Worm (Caenorhabditis elegans) whole organism, L4 larva: ENCODE data around the gene sfxn-1.4.

Source experiments
- F37D6.2 ChIP-seq: sonication (generic microtip); optimal IDR thresholded peaks from 2 replicates; lab custom pipeline; 2016; ENCODE audit warnings: mild to moderate bottlenecking, missing genetic modification characterization, missing compliant biosample characterization
- T26A8.4 ChIP-seq: fragments of 200-800 bp; sonication (Bioruptor generic); IDR thresholded peaks from 2 replicates; pipeline ENCODE4 v1.3.6; 2022; ENCODE audit warnings: missing genetic modification characterization, missing compliant biosample characterization
- Y5F2A.4 ChIP-seq: fragments of 200-800 bp; sonication (Bioruptor generic); optimal IDR thresholded peaks from 2 replicates; lab custom pipeline; 2018; ENCODE audit warnings: mild to moderate bottlenecking, missing genetic modification characterization, missing compliant biosample characterization
- Y75B8A.6 ChIP-seq: fragments of 200-800 bp; sonication (Bioruptor generic); IDR thresholded peaks from 2 replicates; pipeline ENCODE4 v1.3.6; 2022; ENCODE audit warnings: missing genetic modification reagents, missing genetic modification characterization, missing compliant biosample characterization
- aha-1 ChIP-seq: fragments of 150-350 bp; peaks from one replicate; lab custom pipeline; 2014; ENCODE audit warnings: missing biosample characterization, missing genetic modification characterization
- ama-1 ChIP-seq: fragments of 150-350 bp; optimal IDR thresholded peaks from 2 replicates; lab custom pipeline; 2014; ENCODE audit warnings: inconsistent platforms, mixed read lengths
- ceh-20 ChIP-seq: fragments of 200-800 bp; sonication (Bioruptor generic); IDR thresholded peaks from 2 replicates; pipeline ENCODE4 v1.3.6; 2022; ENCODE audit warnings: missing genetic modification reagents, missing genetic modification characterization, missing compliant biosample characterization
- daf-12 ChIP-seq: fragments of 150-350 bp; optimal IDR thresholded peaks from 2 replicates; lab custom pipeline; 2014; ENCODE audit warnings: missing biosample characterization, missing genetic modification reagents, missing genetic modification characterization
- daf-16 ChIP-seq, 3 experiments: sonication (generic microtip); optimal IDR thresholded peaks; 2 replicates each; lab custom pipeline; 2016 to 2017; ENCODE audit warnings: missing genetic modification characterization in 3 of 3, missing genetic modification reagents in 3 of 3, mild to moderate bottlenecking in 2 of 3, missing compliant biosample characterization in 2 of 3, missing biosample characterization in 1 of 3, moderate library complexity in 1 of 3
- daf-19 ChIP-seq: fragments of 200-800 bp; sonication (Bioruptor generic); conservative IDR thresholded peaks from 2 replicates; pipeline ENCODE4 v1.3.6; 2022; ENCODE audit warnings: missing genetic modification characterization, missing compliant biosample characterization
- daf-8 ChIP-seq: fragments of 200-800 bp; sonication (Bioruptor generic); IDR thresholded peaks from 2 replicates; pipeline ENCODE4 v1.3.6; 2022; ENCODE audit warnings: missing genetic modification characterization, missing compliant biosample characterization
- dmd-8 ChIP-seq: fragments of 200-800 bp; sonication (Bioruptor generic); IDR thresholded peaks from 2 replicates; pipeline ENCODE4 v1.3.6; 2022; ENCODE audit warnings: missing genetic modification characterization, missing compliant biosample characterization
- dmd-9 ChIP-seq: fragments of 200-800 bp; sonication (Bioruptor generic); IDR thresholded peaks from 2 replicates; pipeline ENCODE4 v1.3.6; 2022; ENCODE audit warnings: missing genetic modification reagents, missing genetic modification characterization, missing compliant biosample characterization
- duxl-1 ChIP-seq: sonication (generic microtip); optimal IDR thresholded peaks from 2 replicates; lab custom pipeline; 2016; ENCODE audit warnings: mild to moderate bottlenecking, missing genetic modification characterization, moderate library complexity, missing compliant biosample characterization; ENCODE audit not compliant: poor library complexity
- dve-1 ChIP-seq: sonication (generic microtip); optimal IDR thresholded peaks from 2 replicates; lab custom pipeline; 2017; ENCODE audit warnings: antibody characterized with exemption, mild to moderate bottlenecking, missing genetic modification characterization, missing compliant biosample characterization; ENCODE audit not compliant: insufficient read depth
- fkh-10 ChIP-seq: fragments of 150-350 bp; optimal IDR thresholded peaks from 2 replicates; lab custom pipeline; 2014; ENCODE audit warnings: missing biosample characterization, missing genetic modification reagents, missing genetic modification characterization
- hif-1 ChIP-seq, 2 experiments: sonication (generic microtip); optimal IDR thresholded peaks; 2 replicates each; lab custom pipeline; 2016 to 2017; ENCODE audit warnings: missing compliant biosample characterization in 2 of 2, missing genetic modification characterization in 2 of 2, missing genetic modification reagents in 2 of 2, missing genotype in 2 of 2, mild to moderate bottlenecking in 1 of 2
- hlh-30 ChIP-seq: sonication (generic microtip); optimal IDR thresholded peaks from 2 replicates; lab custom pipeline; 2017; ENCODE audit warnings: antibody characterized with exemption, mild to moderate bottlenecking, missing genetic modification characterization, missing compliant biosample characterization; ENCODE audit not compliant: insufficient read depth
- hmg-1.1 ChIP-seq: fragments of 200-800 bp; sonication (Bioruptor generic); IDR thresholded peaks from 2 replicates; pipeline ENCODE4 v1.3.6; 2022; ENCODE audit warnings: missing genetic modification reagents, missing genetic modification characterization, missing compliant biosample characterization
- lin-1 ChIP-seq: fragments of 200-800 bp; sonication (Bioruptor generic); IDR thresholded peaks from 2 replicates; pipeline ENCODE4 v1.3.6; 2022; ENCODE audit warnings: missing genetic modification reagents, missing genetic modification characterization, missing compliant biosample characterization
- lin-38 ChIP-seq: fragments of 200-800 bp; sonication (Bioruptor generic); IDR thresholded peaks from 2 replicates; pipeline ENCODE4 v1.3.6; 2022; ENCODE audit warnings: missing genetic modification reagents, missing genetic modification characterization, missing compliant biosample characterization
- lsy-2 ChIP-seq, 2 experiments: fragments of 150-350 bp in 1 of 2; sonication (generic microtip) in 1 of 2; optimal IDR thresholded peaks; 2 replicates each; lab custom pipeline; 2014 to 2017; ENCODE audit warnings: missing biosample characterization in 2 of 2, missing genetic modification characterization in 2 of 2
- madf-9 ChIP-seq: fragments of 200-800 bp; sonication (Bioruptor generic); conservative IDR thresholded peaks from 2 replicates; pipeline ENCODE4 v1.3.6; 2022; ENCODE audit warnings: missing genetic modification reagents, missing genetic modification characterization, missing compliant biosample characterization
- mdl-1 ChIP-seq, 2 experiments: fragments of 150-350 bp in 1 of 2; sonication (generic microtip) in 1 of 2; optimal IDR thresholded peaks; 2 replicates each; lab custom pipeline; 2014 to 2017; ENCODE audit warnings: missing biosample characterization in 2 of 2, missing genetic modification characterization in 2 of 2
- mdt-29 ChIP-seq: fragments of 200-800 bp; sonication (Bioruptor generic); IDR thresholded peaks from 2 replicates; pipeline ENCODE4 v1.3.6; 2022; ENCODE audit warnings: missing genetic modification reagents, missing genetic modification characterization, missing compliant biosample characterization
- mep-1 ChIP-seq: fragments of 150-350 bp; sonication (generic microtip); optimal IDR thresholded peaks from 3 replicates; lab custom pipeline; 2014; ENCODE audit warnings: missing biosample characterization, missing genetic modification characterization
- mes-2 ChIP-seq: sonication (generic microtip); optimal IDR thresholded peaks from 2 replicates; lab custom pipeline; 2016; ENCODE audit warnings: missing genotype, mild to moderate bottlenecking, missing genetic modification characterization, missing compliant biosample characterization; ENCODE audit not compliant: poor library complexity, severe bottlenecking
- mxl-2 ChIP-seq: fragments of 200-800 bp; sonication (Bioruptor generic); conservative IDR thresholded peaks from 2 replicates; pipeline ENCODE4 v1.3.6; 2022; ENCODE audit warnings: missing genetic modification reagents, missing genetic modification characterization, missing compliant biosample characterization
- nhr-102 ChIP-seq: sonication (generic microtip); optimal IDR thresholded peaks from 2 replicates; lab custom pipeline; 2016; ENCODE audit warnings: mild to moderate bottlenecking, missing genetic modification characterization, moderate library complexity, missing compliant biosample characterization
- nhr-237 ChIP-seq: sonication (generic microtip); optimal IDR thresholded peaks from 2 replicates; lab custom pipeline; 2017; ENCODE audit warnings: missing biosample characterization, missing genetic modification characterization
- nhr-25 ChIP-seq: sonication (generic microtip); optimal IDR thresholded peaks from 2 replicates; lab custom pipeline; 2017; ENCODE audit warnings: missing genetic modification characterization, mild to moderate bottlenecking, missing compliant biosample characterization, antibody characterized with exemption, moderate library complexity, borderline replicate concordance; ENCODE audit not compliant: insufficient read depth
- nhr-28 ChIP-seq: fragments of 150-350 bp; optimal IDR thresholded peaks from 2 replicates; lab custom pipeline; 2014; ENCODE audit warnings: missing biosample characterization, missing genetic modification characterization
- nhr-41 ChIP-seq: fragments of 200-800 bp; sonication (Bioruptor generic); IDR thresholded peaks from 2 replicates; pipeline ENCODE4 v1.3.6; 2022; ENCODE audit warnings: missing genetic modification reagents, missing genetic modification characterization, missing compliant biosample characterization
- nhr-42 ChIP-seq: fragments of 200-800 bp; sonication (Bioruptor generic); IDR thresholded peaks from 2 replicates; pipeline ENCODE4 v1.3.6; 2022; ENCODE audit warnings: missing genetic modification characterization, missing compliant biosample characterization
- nhr-48 ChIP-seq: sonication (generic microtip); optimal IDR thresholded peaks from 2 replicates; lab custom pipeline; 2016; ENCODE audit warnings: mild to moderate bottlenecking, missing genetic modification characterization, missing compliant biosample characterization
- nhr-77 ChIP-seq: fragments of 150-350 bp; optimal IDR thresholded peaks from 2 replicates; lab custom pipeline; 2014; ENCODE audit warnings: missing biosample characterization, missing genetic modification characterization
- pha-4 ChIP-seq, 2 experiments: fragments of 150-350 bp in 1 of 2; fragments of 200-800 bp in 1 of 2; sonication (Bioruptor generic) in 1 of 2; IDR thresholded peaks in 1 of 2; optimal IDR thresholded peaks in 1 of 2; 2 replicates each; pipeline versions ENCODE4 v1.3.6 to Lab custom; 2014 to 2022; ENCODE audit warnings: missing genetic modification characterization in 2 of 2, missing genetic modification reagents in 2 of 2, missing biosample characterization in 1 of 2, missing compliant biosample characterization in 1 of 2
- php-3 ChIP-seq: fragments of 200-800 bp; sonication (Bioruptor generic); IDR thresholded peaks from 2 replicates; pipeline ENCODE4 v1.3.6; 2022; ENCODE audit warnings: missing genetic modification reagents, missing genetic modification characterization, missing compliant biosample characterization
- unc-62 ChIP-seq, 3 experiments: fragments of 150-350 bp in 1 of 3; sonication (generic microtip); optimal IDR thresholded peaks in 2 of 3; peaks in 1 of 3; 1 replicate in 1 of 3; 2 replicates in 2 of 3; lab custom pipeline; 2014 to 2017; ENCODE audit warnings: missing biosample characterization in 3 of 3, missing genetic modification characterization in 3 of 3, missing genetic modification reagents in 3 of 3, missing genotype in 1 of 3
- zag-1 ChIP-seq: fragments of 150-350 bp; optimal IDR thresholded peaks from 2 replicates; lab custom pipeline; 2014; ENCODE audit warnings: missing biosample characterization, missing genetic modification characterization
- ztf-7 ChIP-seq: fragments of 150-350 bp; optimal IDR thresholded peaks from 2 replicates; lab custom pipeline; 2014; ENCODE audit warnings: missing biosample characterization, missing genetic modification characterization

The sfxn-1.4 gene

ce11 chrII:11637817-11638216, 43.2 kb downstream of the sfxn-1.4 start:
- TF ChIP-seq fkh-10, result no peak
- peak; percentile 41 for TF ChIP-seq lin-38 (GFP tag; lab: Robert Waterston, UW)
- TF ChIP-seq daf-8 (GFP tag; lab: Robert Waterston, UW), result no peak
- TF ChIP-seq F37D6.2 (tag; lab: Kevin White, UChicago), result peak; percentile 0
- TF ChIP-seq T26A8.4 (GFP tag; lab: Robert Waterston, UW), result 0 out of 2 replicates have a peak, but pooled peaks have one; percentile 52
- no peak for TF ChIP-seq nhr-237 (tag; lab: Kevin White, UChicago)
- TF ChIP-seq mes-2 (tag; lab: Kevin White, UChicago), result peak; percentile 2
- peak; percentile 24 for TF ChIP-seq nhr-102 (tag; lab: Kevin White, UChicago)
- TF ChIP-seq zag-1 (tag; lab: Kevin White, UChicago), result no peak

- peak; percentile 11 for TF ChIP-seq hlh-30 (tag; lab: Kevin White, UChicago)
- TF ChIP-seq Y5F2A.4 (GFP tag; lab: Kevin White, UChicago), result no peak
- peak in 1 of 2 experiments; percentile 7 for TF ChIP-seq hif-1 (tag; optimal IDR thresholded peaks at IDR 0.05; lab: Kevin White, UChicago)
- TF ChIP-seq nhr-25, result peak; percentile 84
- TF ChIP-seq mes-2 (tag; lab: Kevin White, UChicago), result peak; percentile 52
- TF ChIP-seq daf-12 (tag; lab: Kevin White, UChicago), result no peak
- TF ChIP-seq unc-62 (GFP tag; optimal IDR thresholded peaks at IDR 0.05 in 1 of 2; lab: Kevin White, UChicago), result peak in 1 of 2 experiments; percentile 78
- TF ChIP-seq unc-62 (tag; optimal IDR thresholded peaks at IDR 0.05; lab: Kevin White, UChicago), result no peak
- TF ChIP-seq mdl-1 (tag; optimal IDR thresholded peaks at IDR 0.05; lab: Kevin White, UChicago), result no peak
- TF ChIP-seq T26A8.4 (GFP tag; lab: Robert Waterston, UW), result peak; percentile 62; the same call in 1 of the 2 replicates
- TF ChIP-seq daf-16 (GFP tag; optimal IDR thresholded peaks at IDR 0.05; lab: Kevin White, UChicago), result no peak
- peak; percentile 32 for TF ChIP-seq daf-16 (tag; optimal IDR thresholded peaks at IDR 0.05; lab: Kevin White, UChicago)
- no peak for TF ChIP-seq ceh-20 (GFP tag; lab: Robert Waterston, UW)
- peak; percentile 17 for TF ChIP-seq nhr-48 (tag; lab: Kevin White, UChicago)
- TF ChIP-seq dve-1, result peak; percentile 74
- peak; percentile 24 for TF ChIP-seq aha-1 (tag; lab: Kevin White, UChicago)
- no peak for TF ChIP-seq nhr-77 (tag; lab: Kevin White, UChicago)
- TF ChIP-seq duxl-1 (tag; lab: Kevin White, UChicago), result peak; percentile 50
- peak in 1 of 2 experiments; percentile 18 for TF ChIP-seq lsy-2 (tag; optimal IDR thresholded peaks at IDR 0.05; lab: Kevin White, UChicago)
- 0 out of 2 replicates have a peak, but pooled peaks have one; percentile 11 for TF ChIP-seq php-3 (GFP tag; lab: Robert Waterston, UW)
- TF ChIP-seq mxl-2, result no peak
- no peak for TF ChIP-seq daf-19 (GFP tag; lab: Robert Waterston, UW)
- TF ChIP-seq dmd-9 (GFP tag; lab: Robert Waterston, UW), result no peak
- TF ChIP-seq mep-1, result peak; percentile 50
- 0 out of 2 replicates have a peak, but pooled peaks have one; percentile 8 for TF ChIP-seq hmg-1.1 (GFP tag; lab: Robert Waterston, UW)
- TF ChIP-seq mdt-29 (GFP tag; lab: Robert Waterston, UW), result 0 out of 2 replicates have a peak, but pooled peaks have one; percentile 10
- TF ChIP-seq Y75B8A.6 (GFP tag; lab: Robert Waterston, UW), result no peak
- peak; percentile 61 for TF ChIP-seq ama-1 (lab: Kevin White, UChicago)
- no peak for TF ChIP-seq nhr-28 (tag; lab: Kevin White, UChicago)
- TF ChIP-seq nhr-102 (tag; lab: Kevin White, UChicago), result peak; percentile 49
- 0 out of 2 replicates have a peak, but pooled peaks have one; percentile 15 for TF ChIP-seq pha-4 (GFP tag; IDR thresholded peaks at IDR 0.05; lab: Robert Waterston, UW)
- TF ChIP-seq pha-4 (tag; optimal IDR thresholded peaks at IDR 0.05; lab: Kevin White, UChicago), result no peak
- TF ChIP-seq lin-1 (GFP tag; lab: Robert Waterston, UW), result no peak
- TF ChIP-seq ztf-7 (tag; lab: Kevin White, UChicago), result no peak
- 0 out of 2 replicates have a peak, but pooled peaks have one; percentile 15 for TF ChIP-seq nhr-42
- no peak for TF ChIP-seq nhr-41 (GFP tag; lab: Robert Waterston, UW)
- TF ChIP-seq madf-9 (GFP tag; lab: Robert Waterston, UW), result 0 out of 2 replicates have a peak, but pooled peaks have one; percentile 37
- TF ChIP-seq dmd-8 (GFP tag; lab: Robert Waterston, UW), result no peak
Measured at ce11 chrII:11637189-11637754, 43.8 kb downstream of the sfxn-1.4 start.
